Worm (Caenorhabditis elegans) whole organism, L1 larva: ENCODE measurements around the gene T28D6.7.

ENCODE experiments used
- C04F5.9 ChIP-seq: sonication (generic microtip); optimal IDR thresholded peaks from 2 replicates; lab custom pipeline; 2016; ENCODE audit warnings: missing genetic modification characterization, missing compliant biosample characterization
- C16A3.4 ChIP-seq: fragments of 150-350 bp; optimal IDR thresholded peaks from 2 replicates; lab custom pipeline; 2014; ENCODE audit warnings: missing biosample characterization, missing genetic modification characterization
- Y116A8C.19 ChIP-seq: sonication (generic microtip); optimal IDR thresholded peaks from 2 replicates; lab custom pipeline; 2016; ENCODE audit warnings: missing compliant biosample characterization, missing genetic modification characterization, borderline replicate concordance
- aha-1 ChIP-seq: fragments of 150-350 bp; optimal IDR thresholded peaks from 2 replicates; lab custom pipeline; 2014; ENCODE audit warnings: missing biosample characterization, missing genetic modification characterization
- alr-1 ChIP-seq: fragments of 200-800 bp; sonication (Bioruptor generic); optimal IDR thresholded peaks from 2 replicates; lab custom pipeline; 2018; ENCODE audit warnings: borderline replicate concordance, mild to moderate bottlenecking, missing genetic modification characterization, missing compliant biosample characterization
- blmp-1 ChIP-seq: fragments of 150-350 bp; optimal IDR thresholded peaks from 2 replicates; lab custom pipeline; 2014; ENCODE audit warnings: missing biosample characterization, missing genetic modification characterization
- dpl-1 ChIP-seq, 3 experiments: fragments of 150-350 bp in 2 of 3; sonication (generic microtip) in 1 of 3; optimal IDR thresholded peaks; 2 replicates each; lab custom pipeline; 2014 to 2017; ENCODE audit warnings: missing biosample characterization in 3 of 3, missing genetic modification characterization in 3 of 3, missing genetic modification reagents in 3 of 3
- dsc-1 ChIP-seq: sonication (generic microtip); optimal IDR thresholded peaks from 2 replicates; lab custom pipeline; 2016; ENCODE audit warnings: mild to moderate bottlenecking, missing genetic modification characterization, missing compliant biosample characterization
- efl-1 ChIP-seq, 4 experiments: fragments of 150-350 bp; optimal IDR thresholded peaks in 3 of 4; peaks in 1 of 4; 1 replicate in 1 of 4; 2 replicates in 3 of 4; lab custom pipeline; 2014; ENCODE audit warnings: missing biosample characterization in 2 of 4, missing genetic modification characterization in 2 of 4, missing genetic modification reagents in 2 of 4
- elt-3 ChIP-seq, 6 experiments: fragments of 150-350 bp in 1 of 6; sonication (generic microtip); optimal IDR thresholded peaks; 2 replicates each; lab custom pipeline; 2017 to 2018; ENCODE audit warnings: missing biosample characterization in 6 of 6, missing genetic modification characterization in 6 of 6, inconsistent platforms in 1 of 6
- fkh-10 ChIP-seq: sonication (generic microtip); optimal IDR thresholded peaks from 2 replicates; lab custom pipeline; 2017; ENCODE audit warnings: missing biosample characterization, missing genetic modification reagents, missing genetic modification characterization
- fkh-4 ChIP-seq: sonication (generic microtip); optimal IDR thresholded peaks from 2 replicates; lab custom pipeline; 2016; ENCODE audit warnings: missing compliant biosample characterization, missing genetic modification characterization, borderline replicate concordance
- fkh-8 ChIP-seq: sonication (generic microtip); optimal IDR thresholded peaks from 2 replicates; lab custom pipeline; 2016; ENCODE audit warnings: mild to moderate bottlenecking, missing genetic modification characterization, missing compliant biosample characterization
- grh-1 ChIP-seq: fragments of 200-800 bp; sonication (Bioruptor generic); IDR thresholded peaks from 2 replicates; pipeline ENCODE4 v1.3.6; 2022; ENCODE audit warnings: missing genetic modification reagents, missing genetic modification characterization, missing compliant biosample characterization
- hlh-17 ChIP-seq: fragments of 200-800 bp; sonication (Bioruptor generic); optimal IDR thresholded peaks from 2 replicates; lab custom pipeline; 2018; ENCODE audit warnings: missing genetic modification characterization, mild to moderate bottlenecking, missing compliant biosample characterization, moderate library complexity, borderline replicate concordance
- hpl-2 ChIP-seq: fragments of 150-350 bp; optimal IDR thresholded peaks from 2 replicates; lab custom pipeline; 2014; ENCODE audit warnings: missing biosample characterization, missing genetic modification reagents, missing genetic modification characterization
- irx-1 ChIP-seq: sonication (generic microtip); optimal IDR thresholded peaks from 2 replicates; lab custom pipeline; 2016; ENCODE audit warnings: missing genetic modification characterization, missing compliant biosample characterization
- jun-1 ChIP-seq: fragments of 150-350 bp; optimal IDR thresholded peaks from 2 replicates; lab custom pipeline; 2014; ENCODE audit warnings: missing biosample characterization, missing genetic modification reagents, missing genetic modification characterization
- lin-13 ChIP-seq: fragments of 150-350 bp; optimal IDR thresholded peaks from 2 replicates; lab custom pipeline; 2014; ENCODE audit warnings: missing biosample characterization, missing genetic modification reagents, missing genetic modification characterization
- lin-14 ChIP-seq: fragments of 200-800 bp; sonication (Bioruptor generic); optimal IDR thresholded peaks from 2 replicates; lab custom pipeline; 2018; ENCODE audit warnings: mild to moderate bottlenecking, missing genetic modification characterization, moderate library complexity, missing compliant biosample characterization
- lin-35 ChIP-seq, 2 experiments: fragments of 150-350 bp; optimal IDR thresholded peaks; 2 replicates each; lab custom pipeline; 2014; ENCODE audit warnings: missing biosample characterization in 2 of 2, missing genetic modification characterization in 2 of 2, missing genetic modification reagents in 2 of 2
- lin-39 ChIP-seq: fragments of 150-350 bp; optimal IDR thresholded peaks from 2 replicates; lab custom pipeline; 2014; ENCODE audit warnings: missing biosample characterization, missing genetic modification reagents, missing genetic modification characterization
- lsy-2 ChIP-seq, 2 experiments: fragments of 150-350 bp; optimal IDR thresholded peaks; 2 replicates each; lab custom pipeline; 2014; ENCODE audit warnings: missing biosample characterization in 2 of 2, missing genetic modification characterization in 2 of 2
- mep-1 ChIP-seq: fragments of 150-350 bp; optimal IDR thresholded peaks from 2 replicates; lab custom pipeline; 2014; ENCODE audit warnings: missing biosample characterization, missing genetic modification characterization
- nhr-19 ChIP-seq: fragments of 200-800 bp; sonication (Bioruptor generic); conservative IDR thresholded peaks from 2 replicates; pipeline ENCODE4 v1.3.6; 2022; ENCODE audit warnings: missing genetic modification characterization, missing compliant biosample characterization
- nhr-20 ChIP-seq: sonication (generic microtip); optimal IDR thresholded peaks from 2 replicates; lab custom pipeline; 2016; ENCODE audit warnings: mild to moderate bottlenecking, missing genetic modification characterization, missing compliant biosample characterization
- nhr-28 ChIP-seq: fragments of 150-350 bp; optimal IDR thresholded peaks from 2 replicates; lab custom pipeline; 2014; ENCODE audit warnings: missing biosample characterization, missing genetic modification characterization
- nhr-47 ChIP-seq: sonication (generic microtip); optimal IDR thresholded peaks from 2 replicates; lab custom pipeline; 2016; ENCODE audit warnings: mild to moderate bottlenecking, missing genetic modification characterization, moderate library complexity, missing compliant biosample characterization
- nhr-71 ChIP-seq: sonication (generic microtip); optimal IDR thresholded peaks from 2 replicates; lab custom pipeline; 2016; ENCODE audit warnings: mild to moderate bottlenecking, missing genetic modification characterization, moderate library complexity, missing compliant biosample characterization
- nhr-90 ChIP-seq: sonication (generic microtip); optimal IDR thresholded peaks from 2 replicates; lab custom pipeline; 2016; ENCODE audit warnings: mild to moderate bottlenecking, missing genetic modification characterization, missing compliant biosample characterization; ENCODE audit not compliant: poor library complexity
- pag-3 ChIP-seq: sonication (generic microtip); optimal IDR thresholded peaks from 2 replicates; lab custom pipeline; 2017; ENCODE audit warnings: missing genetic modification characterization, mild to moderate bottlenecking, missing compliant biosample characterization, antibody characterized with exemption, borderline replicate concordance; ENCODE audit not compliant: insufficient read depth
- pqm-1 ChIP-seq: sonication (generic microtip); optimal IDR thresholded peaks from 3 replicates; lab custom pipeline; 2017; ENCODE audit warnings: missing biosample characterization, missing genetic modification characterization
- rnt-1 ChIP-seq: sonication (generic microtip); optimal IDR thresholded peaks from 2 replicates; lab custom pipeline; 2016; ENCODE audit warnings: mild to moderate bottlenecking, missing genetic modification characterization, moderate library complexity, missing compliant biosample characterization
- skn-1 ChIP-seq: fragments of 150-350 bp; optimal IDR thresholded peaks from 2 replicates; lab custom pipeline; 2014; ENCODE audit warnings: missing biosample characterization, missing genetic modification characterization
- snu-23 ChIP-seq: sonication (generic microtip); optimal IDR thresholded peaks from 2 replicates; lab custom pipeline; 2016; ENCODE audit warnings: missing genetic modification characterization, missing compliant biosample characterization
- sox-4 ChIP-seq: sonication (generic microtip); optimal IDR thresholded peaks from 2 replicates; lab custom pipeline; 2016; ENCODE audit warnings: missing genetic modification characterization, missing compliant biosample characterization
- tbx-2 ChIP-seq: sonication (generic microtip); optimal IDR thresholded peaks from 2 replicates; lab custom pipeline; 2016; ENCODE audit warnings: missing genetic modification characterization, missing compliant biosample characterization
- tlp-1 ChIP-seq: fragments of 150-350 bp; optimal IDR thresholded peaks from 2 replicates; lab custom pipeline; 2014; ENCODE audit warnings: missing biosample characterization, missing genetic modification characterization
- unc-130 ChIP-seq: fragments of 150-350 bp; optimal IDR thresholded peaks from 2 replicates; lab custom pipeline; 2017; ENCODE audit warnings: missing biosample characterization, missing genetic modification characterization, inconsistent platforms
- xbp-1 ChIP-seq: sonication (generic microtip); optimal IDR thresholded peaks from 2 replicates; lab custom pipeline; 2016; ENCODE audit warnings: missing genetic modification characterization, missing compliant biosample characterization
- ztf-11 ChIP-seq, 2 experiments: sonication (generic microtip); optimal IDR thresholded peaks; 2 replicates each; lab custom pipeline; 2016 to 2017; ENCODE audit warnings: missing genetic modification characterization in 2 of 2, missing biosample characterization in 1 of 2, missing compliant biosample characterization in 1 of 2

T28D6.7 gene

ce11 chrIII:11355758-11356323 is 9.6 kb upstream of the T28D6.7 start:
- TF ChIP-seq rnt-1 (tag; lab: Kevin White, UChicago) (peak; percentile 36), skn-1 (tag; lab: Kevin White, UChicago) (no peak), efl-1 (optimal IDR thresholded peaks at IDR 0.05; lab: Kevin White, UChicago) (no peak), efl-1 (GFP tag; optimal IDR thresholded peaks at IDR 0.05 in 1 of 2; lab: Kevin White, UChicago) (peak in 1 of 2 experiments; percentile 92), lin-14 (GFP tag; lab: Kevin White, UChicago) (peak; percentile 53), lin-39 (tag; lab: Kevin White, UChicago) (no peak), pag-3 (tag; lab: Kevin White, UChicago) (peak; percentile 52)

- TF ChIP-seq dsc-1 (tag; lab: Kevin White, UChicago): peak; percentile 19
- TF ChIP-seq rnt-1 (tag; lab: Kevin White, UChicago): peak; percentile 83
- TF ChIP-seq nhr-47 (tag; lab: Kevin White, UChicago): peak; percentile 34
- peak in 1 of 2 experiments; percentile 35 for TF ChIP-seq efl-1 (optimal IDR thresholded peaks at IDR 0.05; lab: Kevin White, UChicago)
- TF ChIP-seq efl-1 (GFP tag; optimal IDR thresholded peaks at IDR 0.05 in 1 of 2; lab: Kevin White, UChicago): peak in 1 of 2 experiments; percentile 83
- TF ChIP-seq lin-13 (GFP tag; lab: Kevin White, UChicago): no peak
- TF ChIP-seq dpl-1 (GFP tag; optimal IDR thresholded peaks at IDR 0.05; lab: Kevin White, UChicago): peak in 1 of 3 experiments; percentile 33
- peak; percentile 28 for TF ChIP-seq snu-23 (GFP tag; lab: Kevin White, UChicago)
- TF ChIP-seq fkh-8 (tag; lab: Kevin White, UChicago): peak; percentile 20
- no peak for TF ChIP-seq nhr-28 (tag; lab: Kevin White, UChicago)
- TF ChIP-seq nhr-71 (tag; lab: Kevin White, UChicago): peak; percentile 47
- TF ChIP-seq nhr-20: peak; percentile 26
- TF ChIP-seq lin-14 (GFP tag; lab: Kevin White, UChicago): peak; percentile 65
- TF ChIP-seq skn-1 (tag; lab: Kevin White, UChicago): peak; percentile 19
- TF ChIP-seq aha-1 (tag; lab: Kevin White, UChicago): no peak
- TF ChIP-seq grh-1 (GFP tag; lab: Robert Waterston, UW): no peak
- TF ChIP-seq nhr-90 (tag; lab: Kevin White, UChicago): peak; percentile 30
- peak; percentile 16 for TF ChIP-seq irx-1
- TF ChIP-seq lin-35 (GFP tag; optimal IDR thresholded peaks at IDR 0.05; lab: Kevin White, UChicago): peak in 1 of 2 experiments; percentile 44
- peak; percentile 4 for TF ChIP-seq tbx-2 (tag; lab: Kevin White, UChicago)
- peak; percentile 18 for TF ChIP-seq xbp-1
- peak; percentile 17 for TF ChIP-seq C16A3.4 (tag; lab: Kevin White, UChicago)
- TF ChIP-seq hpl-2 (GFP tag; lab: Kevin White, UChicago): peak; percentile 11
- TF ChIP-seq lsy-2 (tag; optimal IDR thresholded peaks at IDR 0.05; lab: Kevin White, UChicago): peak in 1 of 2 experiments; percentile 20
- TF ChIP-seq nhr-19 (GFP tag; lab: Robert Waterston, UW): peak; percentile 22; the same call in 1 of the 2 replicates
- no peak for TF ChIP-seq sox-4 (tag; lab: Kevin White, UChicago)
- TF ChIP-seq, all 84 proteins: peak for 20
Observed at ce11 chrIII:11353499-11353898, 7.2 kb upstream of the T28D6.7 start.

ce11 chrIII:11352840-11353239 is 6.6 kb upstream of the T28D6.7 start:
- TF ChIP-seq fkh-10 (GFP tag; lab: Kevin White, UChicago): no peak
- TF ChIP-seq nhr-19 (GFP tag; lab: Robert Waterston, UW): peak; percentile 45
- no peak for TF ChIP-seq blmp-1 (tag; lab: Kevin White, UChicago)
- TF ChIP-seq lsy-2 (tag; optimal IDR thresholded peaks at IDR 0.05; lab: Kevin White, UChicago): peak; percentile 14 to 42
- no peak for TF ChIP-seq Y116A8C.19 (tag; lab: Kevin White, UChicago)
- TF ChIP-seq efl-1 (optimal IDR thresholded peaks at IDR 0.05; lab: Kevin White, UChicago): peak in 1 of 2 experiments; percentile 13
- TF ChIP-seq efl-1 (GFP tag; optimal IDR thresholded peaks at IDR 0.05 in 1 of 2; lab: Kevin White, UChicago): peak; percentile 16 to 84
- peak; percentile 52 for TF ChIP-seq snu-23 (GFP tag; lab: Kevin White, UChicago)
- no peak for TF ChIP-seq dsc-1 (tag; lab: Kevin White, UChicago)
- TF ChIP-seq dpl-1 (GFP tag; optimal IDR thresholded peaks at IDR 0.05; lab: Kevin White, UChicago): peak in 1 of 3 experiments; percentile 7
- no peak for TF ChIP-seq jun-1 (tag; lab: Kevin White, UChicago)
- TF ChIP-seq rnt-1 (tag; lab: Kevin White, UChicago): peak; percentile 72
- TF ChIP-seq lin-35 (GFP tag; optimal IDR thresholded peaks at IDR 0.05; lab: Kevin White, UChicago): peak in 1 of 2 experiments; percentile 67
- peak; percentile 8 for TF ChIP-seq unc-130 (tag; lab: Kevin White, UChicago)
- TF ChIP-seq C16A3.4 (tag; lab: Kevin White, UChicago): peak; percentile 41
- TF ChIP-seq nhr-47 (tag; lab: Kevin White, UChicago): peak; percentile 37
- TF ChIP-seq ztf-11 (tag; optimal IDR thresholded peaks at IDR 0.05; lab: Kevin White, UChicago): no peak
- TF ChIP-seq fkh-4 (tag; lab: Kevin White, UChicago): no peak
- TF ChIP-seq lin-13 (GFP tag; lab: Kevin White, UChicago): peak; percentile 41
- TF ChIP-seq elt-3 (tag; optimal IDR thresholded peaks at IDR 0.05; lab: Kevin White, UChicago): peak in 1 of 6 experiments; percentile 15
- TF ChIP-seq nhr-71 (tag; lab: Kevin White, UChicago): peak; percentile 59
- TF ChIP-seq mep-1 (tag; lab: Kevin White, UChicago): peak; percentile 26
- TF ChIP-seq tlp-1 (tag; lab: Kevin White, UChicago): no peak
- peak; percentile 23 for TF ChIP-seq lin-14 (GFP tag; lab: Kevin White, UChicago)
- no peak for TF ChIP-seq alr-1 (tag; lab: Kevin White, UChicago)
- no peak for TF ChIP-seq hlh-17 (GFP tag; lab: Kevin White, UChicago)
- no peak for TF ChIP-seq pqm-1
- TF ChIP-seq C04F5.9 (tag; lab: Kevin White, UChicago): no peak
- no peak for TF ChIP-seq lin-39 (tag; lab: Kevin White, UChicago)
- peak; percentile 31 for TF ChIP-seq nhr-90 (tag; lab: Kevin White, UChicago)
